Worm (Caenorhabditis elegans): ENCODE measurements around the gene pnc-2.

pnc-2 gene

ce11 chrIV:14937017-14937416 lies 27.5 kb upstream of the pnc-2 start, which contains the start of gene Y57G11C.1144:
TSS of gene Y57G11C.1144 (plus strand) at chrIV:14937317.
- no peak for TF ChIP-seq tab-1 (GFP tag; IDR thresholded peaks at IDR 0.05)
- no peak for TF ChIP-seq ztf-29 (GFP tag; IDR thresholded peaks at IDR 0.05)
- TF ChIP-seq flt-1 (GFP tag; IDR thresholded peaks at IDR 0.05) = no peak
- TF ChIP-seq med-1 (GFP tag; optimal IDR thresholded peaks at IDR 0.05; ENCODE audit: insufficient read depth) = no peak
- no peak for TF ChIP-seq ztf-23 (GFP tag; IDR thresholded peaks at IDR 0.05)
- TF ChIP-seq cog-1 (tag; optimal IDR thresholded peaks at IDR 0.05) = no peak
- no peak for TF ChIP-seq T22C8.4 (GFP tag; IDR thresholded peaks at IDR 0.05)
- TF ChIP-seq ref-1 (GFP tag; conservative IDR thresholded peaks at IDR 0.05) = no peak
- no peak for TF ChIP-seq klf-2 (GFP tag; conservative IDR thresholded peaks at IDR 0.05)

- TF ChIP-seq ref-1 (GFP tag; conservative IDR thresholded peaks at IDR 0.05) = no peak
- no peak for TF ChIP-seq klf-2 (GFP tag; conservative IDR thresholded peaks at IDR 0.05)
- TF ChIP-seq flt-1 (GFP tag; IDR thresholded peaks at IDR 0.05) = no peak
- no peak for TF ChIP-seq ztf-29 (GFP tag; IDR thresholded peaks at IDR 0.05)
- no peak for TF ChIP-seq cog-1 (tag; optimal IDR thresholded peaks at IDR 0.05)
- no peak for TF ChIP-seq ztf-23 (GFP tag; IDR thresholded peaks at IDR 0.05)
- TF ChIP-seq tab-1 (GFP tag; IDR thresholded peaks at IDR 0.05) = no peak
Measured at ce11 chrIV:14932640-14933039, 23.2 kb upstream of the pnc-2 start, which contains the start of gene Y57G11C.1131. TSS of gene Y57G11C.1131 (plus strand) at chrIV:14932972.

- TF ChIP-seq ztf-23 (GFP tag; IDR thresholded peaks at IDR 0.05) (no peak), tab-1 (GFP tag; IDR thresholded peaks at IDR 0.05) (no peak), ref-1 (GFP tag; conservative IDR thresholded peaks at IDR 0.05) (no peak), flt-1 (GFP tag; IDR thresholded peaks at IDR 0.05) (no peak), med-1 (GFP tag; optimal IDR thresholded peaks at IDR 0.05; ENCODE audit: insufficient read depth) (no peak), klf-2 (GFP tag; conservative IDR thresholded peaks at IDR 0.05) (no peak), cog-1 (tag; optimal IDR thresholded peaks at IDR 0.05) (no peak)
Measured at ce11 chrIV:14929421-14929820, 19.9 kb upstream of the pnc-2 start, which contains the start of gene Y57G11C.28. TSS of gene Y57G11C.28 (plus strand) at chrIV:14929721.

- TF ChIP-seq ref-1 (GFP tag; conservative IDR thresholded peaks at IDR 0.05) = no peak
- TF ChIP-seq med-1 (GFP tag; optimal IDR thresholded peaks at IDR 0.05; ENCODE audit: insufficient read depth) = no peak
- TF ChIP-seq klf-2 (GFP tag; conservative IDR thresholded peaks at IDR 0.05) = no peak
- TF ChIP-seq ztf-29 (GFP tag; IDR thresholded peaks at IDR 0.05) = no peak
- no peak for TF ChIP-seq flt-1 (GFP tag; IDR thresholded peaks at IDR 0.05)
- no peak for TF ChIP-seq T22C8.4 (GFP tag; IDR thresholded peaks at IDR 0.05)
- no peak for TF ChIP-seq ztf-23 (GFP tag; IDR thresholded peaks at IDR 0.05)
- TF ChIP-seq cog-1 (tag; optimal IDR thresholded peaks at IDR 0.05) = no peak
- no peak for TF ChIP-seq tab-1 (GFP tag; IDR thresholded peaks at IDR 0.05)
Measured at ce11 chrIV:14919310-14919709, 9.8 kb upstream of the pnc-2 start, which contains the start of gene ccch-5. TSS of gene ccch-5 (plus strand) at chrIV:14919610.

ce11 chrIV:14903188-14903587 lies 6.3 kb downstream of the pnc-2 start:
- TF ChIP-seq med-1 (GFP tag; optimal IDR thresholded peaks at IDR 0.05; ENCODE audit: insufficient read depth) = no peak
- TF ChIP-seq tab-1 (GFP tag; IDR thresholded peaks at IDR 0.05) = no peak
- no peak for TF ChIP-seq flt-1 (GFP tag; IDR thresholded peaks at IDR 0.05)
- no peak for TF ChIP-seq cog-1 (tag; optimal IDR thresholded peaks at IDR 0.05)
- no peak for TF ChIP-seq klf-2 (GFP tag; conservative IDR thresholded peaks at IDR 0.05)
- no peak for TF ChIP-seq ztf-23 (GFP tag; IDR thresholded peaks at IDR 0.05)
- TF ChIP-seq ztf-29 (GFP tag; IDR thresholded peaks at IDR 0.05) = no peak
- TF ChIP-seq ref-1 (GFP tag; conservative IDR thresholded peaks at IDR 0.05) = no peak
- TF ChIP-seq T22C8.4 (GFP tag; IDR thresholded peaks at IDR 0.05) = no peak

- TF ChIP-seq klf-2 (GFP tag; conservative IDR thresholded peaks at IDR 0.05) (no peak), cog-1 (tag; optimal IDR thresholded peaks at IDR 0.05) (no peak), ztf-23 (GFP tag; IDR thresholded peaks at IDR 0.05) (no peak), ztf-29 (GFP tag; IDR thresholded peaks at IDR 0.05) (no peak), T22C8.4 (GFP tag; IDR thresholded peaks at IDR 0.05) (no peak), ref-1 (GFP tag; conservative IDR thresholded peaks at IDR 0.05) (no peak), med-1 (GFP tag; optimal IDR thresholded peaks at IDR 0.05; ENCODE audit: insufficient read depth) (no peak), tab-1 (GFP tag; IDR thresholded peaks at IDR 0.05) (no peak), flt-1 (GFP tag; IDR thresholded peaks at IDR 0.05) (no peak)
Measured at ce11 chrIV:14894339-14894738, 15.2 kb downstream of the pnc-2 start.

ce11 chrIV:14891996-14892395 lies 17.5 kb downstream of the pnc-2 start:
- TF ChIP-seq T22C8.4 (GFP tag; IDR thresholded peaks at IDR 0.05) = no peak
- TF ChIP-seq ref-1 (GFP tag; conservative IDR thresholded peaks at IDR 0.05) = no peak
- TF ChIP-seq med-1 (GFP tag; optimal IDR thresholded peaks at IDR 0.05; ENCODE audit: insufficient read depth) = no peak
- no peak for TF ChIP-seq klf-2 (GFP tag; conservative IDR thresholded peaks at IDR 0.05)
- TF ChIP-seq ztf-23 (GFP tag; IDR thresholded peaks at IDR 0.05) = no peak
- no peak for TF ChIP-seq tab-1 (GFP tag; IDR thresholded peaks at IDR 0.05)
- TF ChIP-seq flt-1 (GFP tag; IDR thresholded peaks at IDR 0.05) = no peak
- TF ChIP-seq ztf-29 (GFP tag; IDR thresholded peaks at IDR 0.05) = no peak

- TF ChIP-seq ztf-29 (GFP tag; IDR thresholded peaks at IDR 0.05) = no peak
- no peak for TF ChIP-seq flt-1 (GFP tag; IDR thresholded peaks at IDR 0.05)
- TF ChIP-seq klf-2 (GFP tag; conservative IDR thresholded peaks at IDR 0.05) = no peak
- TF ChIP-seq ztf-23 (GFP tag; IDR thresholded peaks at IDR 0.05) = no peak
- TF ChIP-seq med-1 (GFP tag; optimal IDR thresholded peaks at IDR 0.05; ENCODE audit: insufficient read depth) = no peak
- TF ChIP-seq cog-1 (tag; optimal IDR thresholded peaks at IDR 0.05) = no peak
- no peak for TF ChIP-seq T22C8.4 (GFP tag; IDR thresholded peaks at IDR 0.05)
- TF ChIP-seq ref-1 (GFP tag; conservative IDR thresholded peaks at IDR 0.05) = no peak
- no peak for TF ChIP-seq tab-1 (GFP tag; IDR thresholded peaks at IDR 0.05)
Measured at ce11 chrIV:14890914-14891313, 18.6 kb downstream of the pnc-2 start.

ce11 chrIV:14888889-14889664 lies 20.4 kb downstream of the pnc-2 start:
- TF ChIP-seq klf-2 (GFP tag; conservative IDR thresholded peaks at IDR 0.05) = no peak
- no peak for TF ChIP-seq ref-1 (GFP tag; conservative IDR thresholded peaks at IDR 0.05)
- TF ChIP-seq ztf-29 (GFP tag; IDR thresholded peaks at IDR 0.05) = no peak

Data from whole organism, midembryonic.